Worm (Caenorhabditis elegans) whole organism, young adult: ENCODE data around the gene K02D10.2.
A peak's percentile ranks its signal among the peaks of the same experiment; 100 is the strongest.

Experiments
- F10E7.11 ChIP-seq: sonication (generic microtip); optimal IDR thresholded peaks from 2 replicates; lab custom pipeline; 2017; ENCODE audit warnings: mild to moderate bottlenecking, missing genetic modification characterization, moderate library complexity, missing compliant biosample characterization
- F23B12.7 ChIP-seq: sonication (generic microtip); optimal IDR thresholded peaks from 2 replicates; lab custom pipeline; 2017; ENCODE audit warnings: missing genetic modification characterization, mild to moderate bottlenecking, missing compliant biosample characterization, antibody characterized with exemption, moderate library complexity; ENCODE audit not compliant: insufficient read depth
- F37B4.10 ChIP-seq: fragments of 200-800 bp; sonication (Bioruptor generic); IDR thresholded peaks from 2 replicates; pipeline ENCODE4 v1.3.6; 2022; ENCODE audit warnings: missing genetic modification characterization, missing compliant biosample characterization
- F57A8.1 ChIP-seq: fragments of 200-800 bp; sonication (Bioruptor generic); optimal IDR thresholded peaks from 2 replicates; lab custom pipeline; 2018; ENCODE audit warnings: mild to moderate bottlenecking, missing genetic modification characterization, moderate library complexity, missing compliant biosample characterization
- Y53G8AR.9 ChIP-seq: fragments of 200-800 bp; sonication (Bioruptor generic); conservative IDR thresholded peaks from 2 replicates; pipeline ENCODE4 v1.3.6; 2022; ENCODE audit warnings: missing genetic modification reagents, missing genetic modification characterization, missing compliant biosample characterization
- Y56A3A.18 ChIP-seq: fragments of 200-800 bp; sonication (Bioruptor generic); IDR thresholded peaks from 2 replicates; pipeline ENCODE4 v1.3.6; 2022; ENCODE audit warnings: missing genetic modification reagents, missing genetic modification characterization, missing compliant biosample characterization
- Y79H2A.3 ChIP-seq: fragments of 200-800 bp; sonication (Bioruptor generic); conservative IDR thresholded peaks from 2 replicates; pipeline ENCODE4 v1.3.6; 2022; ENCODE audit warnings: missing genetic modification reagents, missing genetic modification characterization, missing compliant biosample characterization
- Y95B8A.8 ChIP-seq: fragments of 200-800 bp; sonication (Bioruptor generic); IDR thresholded peaks from 2 replicates; pipeline ENCODE4 v1.3.6; 2022; ENCODE audit warnings: missing genetic modification reagents, missing genetic modification characterization, missing compliant biosample characterization
- akir-1 ChIP-seq: fragments of 200-800 bp; sonication (Bioruptor generic); optimal IDR thresholded peaks from 2 replicates; lab custom pipeline; 2018; ENCODE audit warnings: mild to moderate bottlenecking, missing genetic modification characterization, moderate library complexity, missing compliant biosample characterization
- aptf-2 ChIP-seq: fragments of 200-800 bp; sonication (Bioruptor generic); conservative IDR thresholded peaks from 2 replicates; pipeline ENCODE4 v1.3.6; 2022; ENCODE audit warnings: missing genetic modification reagents, missing genetic modification characterization, missing compliant biosample characterization
- athp-1 ChIP-seq: sonication (generic microtip); optimal IDR thresholded peaks from 2 replicates; lab custom pipeline; 2017; ENCODE audit warnings: mild to moderate bottlenecking, missing genetic modification characterization, missing compliant biosample characterization
- attf-3 ChIP-seq: fragments of 200-800 bp; sonication (Bioruptor generic); conservative IDR thresholded peaks from 2 replicates; pipeline ENCODE4 v1.3.6; 2022; ENCODE audit warnings: missing genetic modification reagents, missing genetic modification characterization, missing compliant biosample characterization
- bed-2 ChIP-seq: fragments of 200-800 bp; sonication (Bioruptor generic); IDR thresholded peaks from 2 replicates; pipeline ENCODE4 v1.3.6; 2022; ENCODE audit warnings: missing genetic modification reagents, missing genetic modification characterization, missing compliant biosample characterization
- ceh-100 ChIP-seq: fragments of 200-800 bp; sonication (Bioruptor generic); IDR thresholded peaks from 2 replicates; pipeline ENCODE4 v1.3.6; 2022; ENCODE audit warnings: missing genetic modification reagents, missing genetic modification characterization, missing compliant biosample characterization
- ceh-58 ChIP-seq: fragments of 200-800 bp; sonication (Bioruptor generic); IDR thresholded peaks from 2 replicates; pipeline ENCODE4 v1.3.6; 2022; ENCODE audit warnings: missing genetic modification characterization, missing compliant biosample characterization
- chd-7 ChIP-seq: sonication (generic microtip); optimal IDR thresholded peaks from 2 replicates; lab custom pipeline; 2016; ENCODE audit warnings: mild to moderate bottlenecking, missing genetic modification characterization, moderate library complexity, missing compliant biosample characterization
- dox-1 ChIP-seq: fragments of 200-800 bp; sonication (Bioruptor generic); IDR thresholded peaks from 2 replicates; pipeline ENCODE4 v1.3.6; 2022; ENCODE audit warnings: missing genetic modification reagents, missing genetic modification characterization, missing compliant biosample characterization
- dpl-1 ChIP-seq: fragments of 150-350 bp; optimal IDR thresholded peaks from 2 replicates; lab custom pipeline; 2014; ENCODE audit warnings: missing biosample characterization, missing genetic modification reagents, missing genetic modification characterization
- efl-1 ChIP-seq: fragments of 150-350 bp; optimal IDR thresholded peaks from 2 replicates; lab custom pipeline; 2014; ENCODE audit warnings: missing biosample characterization, missing genetic modification reagents, missing genetic modification characterization
- ets-4 ChIP-seq: fragments of 200-800 bp; sonication (Bioruptor generic); optimal IDR thresholded peaks from 2 replicates; lab custom pipeline; 2018; ENCODE audit warnings: mild to moderate bottlenecking, missing genetic modification characterization, missing compliant biosample characterization
- hlh-12 ChIP-seq: sonication (generic microtip); optimal IDR thresholded peaks from 2 replicates; lab custom pipeline; 2016; ENCODE audit warnings: missing genetic modification characterization, missing compliant biosample characterization
- hlh-26 ChIP-seq: fragments of 200-800 bp; sonication (Bioruptor generic); conservative IDR thresholded peaks from 2 replicates; pipeline ENCODE4 v1.3.6; 2022; ENCODE audit warnings: missing genetic modification reagents, missing genetic modification characterization, missing compliant biosample characterization
- hsf-1 ChIP-seq: fragments of 200-800 bp; sonication (Bioruptor generic); IDR thresholded peaks from 2 replicates; pipeline ENCODE4 v1.3.6; 2022; ENCODE audit warnings: missing genetic modification reagents, missing genetic modification characterization, missing compliant biosample characterization
- lin-35 ChIP-seq, 3 experiments: fragments of 150-350 bp in 2 of 3; sonication (generic microtip) in 1 of 3; optimal IDR thresholded peaks; 2 replicates each; lab custom pipeline; 2014 to 2018; ENCODE audit warnings: missing biosample characterization in 3 of 3, missing genetic modification characterization in 3 of 3, missing genetic modification reagents in 3 of 3
- lin-54 ChIP-seq: fragments of 200-800 bp; sonication (Bioruptor generic); optimal IDR thresholded peaks from 2 replicates; lab custom pipeline; 2018; ENCODE audit warnings: mild to moderate bottlenecking, missing genetic modification characterization, missing compliant biosample characterization
- mcd-1 ChIP-seq: fragments of 200-800 bp; sonication (Bioruptor generic); IDR thresholded peaks from 2 replicates; pipeline ENCODE4 v1.3.6; 2022; ENCODE audit warnings: missing genetic modification reagents, missing genetic modification characterization, missing compliant biosample characterization
- mel-28 ChIP-seq: sonication (generic microtip); optimal IDR thresholded peaks from 2 replicates; lab custom pipeline; 2016; ENCODE audit warnings: borderline replicate concordance, mild to moderate bottlenecking, missing genetic modification characterization, missing compliant biosample characterization
- nfya-1 ChIP-seq: sonication (generic microtip); optimal IDR thresholded peaks from 2 replicates; lab custom pipeline; 2017; ENCODE audit warnings: antibody characterized with exemption, missing compliant biosample characterization, missing genetic modification characterization, borderline replicate concordance; ENCODE audit not compliant: insufficient read depth
- nhr-179 ChIP-seq: sonication (generic microtip); optimal IDR thresholded peaks from 2 replicates; lab custom pipeline; 2016; ENCODE audit warnings: mild to moderate bottlenecking, missing genetic modification characterization, missing compliant biosample characterization
- nhr-80 ChIP-seq: sonication (generic microtip); optimal IDR thresholded peaks from 2 replicates; lab custom pipeline; 2016; ENCODE audit warnings: missing genetic modification characterization, missing compliant biosample characterization
- nhr-90 ChIP-seq: sonication (generic microtip); optimal IDR thresholded peaks from 2 replicates; lab custom pipeline; 2016; ENCODE audit warnings: missing genotype, mild to moderate bottlenecking, missing genetic modification characterization, missing compliant biosample characterization
- pbrm-1 ChIP-seq: fragments of 200-800 bp; sonication (Bioruptor generic); IDR thresholded peaks from 2 replicates; pipeline ENCODE4 v1.3.6; 2022; ENCODE audit warnings: missing genetic modification reagents, missing genetic modification characterization, missing compliant biosample characterization
- rpc-1 ChIP-seq, 2 experiments: fragments of 150-350 bp in 1 of 2; sonication (generic microtip) in 1 of 2; optimal IDR thresholded peaks; 2 replicates each; lab custom pipeline; 2014 to 2018; ENCODE audit warnings: missing biosample characterization in 1 of 2, missing genetic modification characterization in 1 of 2, missing genetic modification reagents in 1 of 2, missing genotype in 1 of 2
- tbx-9 ChIP-seq: sonication (generic microtip); optimal IDR thresholded peaks from 2 replicates; lab custom pipeline; 2016; ENCODE audit warnings: borderline replicate concordance, missing genetic modification characterization, inconsistent platforms, missing compliant biosample characterization
- xnd-1 ChIP-seq: sonication (generic microtip); optimal IDR thresholded peaks from 2 replicates; lab custom pipeline; 2016; ENCODE audit warnings: missing genotype, missing genetic modification reagents, missing genetic modification characterization, missing compliant biosample characterization
- ztf-22 ChIP-seq: fragments of 200-800 bp; sonication (Bioruptor generic); optimal IDR thresholded peaks from 2 replicates; lab custom pipeline; 2018; ENCODE audit warnings: mild to moderate bottlenecking, missing genetic modification characterization, moderate library complexity, missing compliant biosample characterization
- ztf-25 ChIP-seq: fragments of 200-800 bp; sonication (Bioruptor generic); IDR thresholded peaks from 2 replicates; pipeline ENCODE4 v1.3.6; 2022; ENCODE audit warnings: missing genetic modification reagents, missing genetic modification characterization, missing compliant biosample characterization

Gene K02D10.2

DNA sequence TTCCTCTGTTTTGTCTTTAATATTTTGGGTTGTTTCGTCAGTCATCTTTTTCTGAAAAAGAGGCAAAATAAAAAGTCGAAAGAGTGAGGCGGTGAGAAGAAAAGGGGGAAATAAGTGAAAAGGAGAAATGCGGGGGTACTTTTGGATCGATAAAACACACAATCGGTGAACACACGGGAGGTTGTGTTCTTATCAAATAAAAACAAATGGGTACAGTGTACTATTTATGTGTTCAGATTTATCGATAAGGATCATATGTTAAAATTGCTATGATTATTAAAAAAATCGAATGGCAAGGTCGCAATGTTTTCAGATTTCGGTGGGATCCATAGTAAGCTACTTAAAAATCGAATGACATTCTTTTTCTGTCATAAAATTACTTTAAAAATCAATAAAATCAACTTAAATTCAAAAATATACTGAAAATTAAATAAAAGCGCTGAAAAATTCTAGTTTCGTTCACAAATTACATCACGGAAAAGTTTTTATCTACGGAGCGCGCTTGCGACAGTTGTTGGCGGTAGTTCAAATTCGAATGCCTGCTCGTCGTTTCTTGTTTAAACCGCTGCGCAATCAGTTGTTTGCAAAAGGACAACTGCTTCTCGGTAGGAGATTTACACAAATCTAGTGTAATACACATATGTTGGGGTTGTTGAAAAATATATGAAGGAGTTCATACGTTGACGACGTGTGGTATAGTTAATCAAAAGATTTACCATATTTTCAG, 38.3 kb upstream of the K02D10.2 start, which contains the start of gene prx-19:
Gene prx-19 (minus strand): TSS at position 51 of the 727 bp plus-strand sequence.
- TF ChIP-seq F10E7.11 (tag; lab: Kevin White, UChicago) (no peak), nhr-80 (tag; lab: Kevin White, UChicago) (peak; percentile 5), F57A8.1 (GFP tag; lab: Kevin White, UChicago) (no peak), mcd-1 (GFP tag; lab: Robert Waterston, UW) (peak; percentile 83), efl-1 (GFP tag; lab: Kevin White, UChicago) (peak; percentile 72), lin-35 (GFP tag; optimal IDR thresholded peaks at IDR 0.05; lab: Kevin White, UChicago) (peak in 1 of 3 experiments; percentile 81), lin-54 (GFP tag; lab: Kevin White, UChicago) (peak; percentile 80), dpl-1 (GFP tag; lab: Kevin White, UChicago) (peak; percentile 67), attf-3 (GFP tag; lab: Robert Waterston, UW) (no peak), F23B12.7 (tag; lab: Kevin White, UChicago) (peak; percentile 22)

DNA sequence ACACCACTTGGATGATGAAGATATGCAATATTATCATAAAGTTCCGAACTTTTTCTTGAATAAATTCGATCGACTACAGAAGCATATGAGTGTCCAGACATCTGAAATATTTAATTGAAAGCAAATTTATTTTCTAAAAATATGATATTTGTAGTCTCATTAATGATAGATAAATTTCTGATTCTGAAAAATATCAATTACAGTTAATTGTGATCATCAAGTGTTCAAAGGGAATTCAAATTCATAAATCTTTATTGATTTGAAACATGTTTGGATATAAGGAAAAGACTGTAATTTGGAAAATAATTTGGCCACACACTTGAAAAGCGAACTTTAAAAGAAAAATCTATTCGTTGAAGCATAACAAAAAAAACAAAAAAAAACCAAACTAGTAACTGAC, 36.2 kb upstream of the K02D10.2 start, which contains the start of gene F54F2.7:
Gene F54F2.7 (minus strand): TSS at position 101 of the 400 bp plus-strand sequence.
- no peak for TF ChIP-seq efl-1 (GFP tag; lab: Kevin White, UChicago)
- TF ChIP-seq athp-1, result no peak
- TF ChIP-seq ceh-100 (GFP tag; lab: Robert Waterston, UW), result no peak
- TF ChIP-seq rpc-1 (optimal IDR thresholded peaks at IDR 0.05; lab: Kevin White, UChicago), result no peak
- no peak for TF ChIP-seq rpc-1 (tag; optimal IDR thresholded peaks at IDR 0.05; lab: Kevin White, UChicago)
- TF ChIP-seq nhr-179 (tag; lab: Kevin White, UChicago), result no peak
- TF ChIP-seq, all 124 proteins: peak for 0

DNA sequence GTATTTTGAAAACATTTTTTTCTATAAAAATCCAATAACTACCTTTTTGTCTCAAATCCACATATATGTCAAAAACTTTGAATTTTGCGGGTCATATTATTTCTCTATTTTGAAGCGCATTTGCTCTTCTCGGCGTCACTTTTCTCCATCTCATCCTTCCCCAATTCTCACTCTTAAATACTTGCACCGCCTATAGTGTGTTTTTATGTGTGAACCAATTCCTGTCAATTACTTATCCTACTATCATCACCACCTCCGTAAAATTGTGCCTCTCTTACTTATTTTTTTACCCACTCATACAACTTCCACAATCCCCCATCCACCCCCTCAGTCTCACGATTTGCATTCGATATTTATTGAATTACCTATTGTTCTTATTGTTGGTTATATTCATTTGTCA, 34.8 kb upstream of the K02D10.2 start:
- TF ChIP-seq dox-1 (GFP tag; lab: Robert Waterston, UW), result 0 out of 2 replicates have a peak, but pooled peaks have one; percentile 11
- no peak for TF ChIP-seq nhr-90 (tag; lab: Kevin White, UChicago)
- no peak for TF ChIP-seq ceh-100 (GFP tag; lab: Robert Waterston, UW)
- no peak for TF ChIP-seq lin-54 (GFP tag; lab: Kevin White, UChicago)
- TF ChIP-seq Y53G8AR.9, result no peak
- no peak for TF ChIP-seq hlh-26 (GFP tag; lab: Robert Waterston, UW)
- TF ChIP-seq xnd-1, result no peak
- TF ChIP-seq Y79H2A.3 (GFP tag; lab: Robert Waterston, UW), result no peak
- TF ChIP-seq ztf-22, result no peak
- TF ChIP-seq nfya-1 (tag; lab: Kevin White, UChicago), result no peak
- TF ChIP-seq Y95B8A.8 (GFP tag; lab: Robert Waterston, UW), result 0 out of 2 replicates have a peak, but pooled peaks have one; percentile 51
- TF ChIP-seq F23B12.7 (tag; lab: Kevin White, UChicago), result no peak
- TF ChIP-seq chd-7 (tag; lab: Kevin White, UChicago), result no peak
- no peak for TF ChIP-seq dpl-1 (GFP tag; lab: Kevin White, UChicago)
- no peak for TF ChIP-seq tbx-9
- no peak for TF ChIP-seq bed-2 (GFP tag; lab: Robert Waterston, UW)
- 0 out of 2 replicates have a peak, but pooled peaks have one; percentile 35 for TF ChIP-seq Y56A3A.18 (GFP tag; lab: Robert Waterston, UW)
- no peak for TF ChIP-seq mel-28
- TF ChIP-seq hsf-1 (GFP tag; lab: Robert Waterston, UW), result no peak
- TF ChIP-seq F37B4.10 (GFP tag; lab: Robert Waterston, UW), result no peak
- TF ChIP-seq aptf-2 (GFP tag; lab: Robert Waterston, UW), result no peak
- TF ChIP-seq ztf-25 (GFP tag; lab: Robert Waterston, UW), result no peak
- no peak for TF ChIP-seq pbrm-1 (GFP tag; lab: Robert Waterston, UW)
- TF ChIP-seq akir-1 (GFP tag; lab: Kevin White, UChicago), result no peak
- no peak for TF ChIP-seq hlh-12 (tag; lab: Kevin White, UChicago)
- TF ChIP-seq ceh-58 (GFP tag; lab: Robert Waterston, UW), result no peak
- TF ChIP-seq ets-4, result no peak
- TF ChIP-seq, all 124 proteins: peak for 3
